Worm (Caenorhabditis elegans): ENCODE measurements around the gene Y80D4G.2.

- TF ChIP-seq ama-1 (optimal IDR thresholded peaks at IDR 0.05) = no peak
- no peak for TF ChIP-seq nhr-11 (tag; optimal IDR thresholded peaks at IDR 0.05)
- no peak for TF ChIP-seq elt-3 (tag; optimal IDR thresholded peaks at IDR 0.05)
- no peak for TF ChIP-seq fos-1 (tag; optimal IDR thresholded peaks at IDR 0.05)
- no peak for TF ChIP-seq lin-15B (tag; optimal IDR thresholded peaks at IDR 0.05)
- no peak for TF ChIP-seq nhr-25 (tag; optimal IDR thresholded peaks at IDR 0.05)
- TF ChIP-seq nhr-77 (tag; optimal IDR thresholded peaks at IDR 0.05) = no peak
- no peak for TF ChIP-seq elt-2 (tag; optimal IDR thresholded peaks at IDR 0.05)
- no peak for TF ChIP-seq ceh-82 (tag; optimal IDR thresholded peaks at IDR 0.05)
- no peak for TF ChIP-seq ceh-9 (tag; optimal IDR thresholded peaks at IDR 0.05)
- TF ChIP-seq skn-1 (tag; optimal IDR thresholded peaks at IDR 0.05) = no peak
- no peak for TF ChIP-seq pha-4 (tag; optimal IDR thresholded peaks at IDR 0.05)
- TF ChIP-seq nhr-76 (tag; optimal IDR thresholded peaks at IDR 0.05) = no peak
- TF ChIP-seq tbx-2 (tag; optimal IDR thresholded peaks at IDR 0.05) = no peak
Measured at ce11 chrIII:7593285-7593928, 975 bp downstream of the Y80D4G.2 start, which contains the start of gene R13A5.11.
